Fruit fly (Drosophila melanogaster): ENCODE results near the gene Oseg5.

dm6 chr2L:20849000-20849399, 13.4 kb upstream of the Oseg5 start, which contains the start of gene CG14402:
- TF ChIP-seq Dfd (GFP tag; optimal IDR thresholded peaks at IDR 0.05) (no peak), Ptx1 (GFP tag; IDR thresholded peaks at IDR 0.05) (no peak), aop (GFP tag; IDR thresholded peaks at IDR 0.05) (no peak), CG14014 (GFP tag; IDR thresholded peaks at IDR 0.05) (no peak)

Measured in whole organism, embryonic.